Worm (Caenorhabditis elegans) whole organism, mixed stage, embryonic: Measurements from ENCODE around the gene K11H3.2.

Experiments used
- M03D4.4 ChIP-seq: sonication (generic microtip); optimal IDR thresholded peaks from 2 replicates; lab custom pipeline; 2017; ENCODE audit warnings: mild to moderate bottlenecking, missing genetic modification characterization, missing compliant biosample characterization
- bed-3 ChIP-seq: fragments of 200-800 bp; sonication (Bioruptor generic); optimal IDR thresholded peaks from 3 replicates; lab custom pipeline; 2018; ENCODE audit warnings: mild to moderate bottlenecking, missing genetic modification characterization, moderate library complexity, missing compliant biosample characterization
- blmp-1 ChIP-seq: fragments of 150-350 bp; optimal IDR thresholded peaks from 2 replicates; lab custom pipeline; 2014; ENCODE audit warnings: missing biosample characterization, missing genetic modification characterization
- ceh-39 ChIP-seq: fragments of 150-350 bp; optimal IDR thresholded peaks from 2 replicates; lab custom pipeline; 2014; ENCODE audit warnings: missing biosample characterization, missing genetic modification characterization
- ceh-43 ChIP-seq: fragments of 200-800 bp; sonication (Bioruptor generic); optimal IDR thresholded peaks from 2 replicates; lab custom pipeline; 2018; ENCODE audit warnings: mild to moderate bottlenecking, missing genetic modification characterization, moderate library complexity, missing compliant biosample characterization
- ceh-83 ChIP-seq: fragments of 200-800 bp; sonication (Bioruptor generic); optimal IDR thresholded peaks from 2 replicates; lab custom pipeline; 2018; ENCODE audit warnings: mild to moderate bottlenecking, missing genetic modification characterization, missing compliant biosample characterization
- ces-1 ChIP-seq: fragments of 150-350 bp; optimal IDR thresholded peaks from 2 replicates; lab custom pipeline; 2014; ENCODE audit warnings: missing biosample characterization, missing genetic modification reagents, missing genetic modification characterization
- cnd-1 ChIP-seq: fragments of 200-800 bp; sonication (Bioruptor generic); optimal IDR thresholded peaks from 2 replicates; lab custom pipeline; 2018; ENCODE audit warnings: mild to moderate bottlenecking, missing genetic modification characterization, missing compliant biosample characterization
- drap-1 ChIP-seq: fragments of 200-800 bp; sonication (Bioruptor generic); optimal IDR thresholded peaks from 3 replicates; lab custom pipeline; 2018; ENCODE audit warnings: mild to moderate bottlenecking, missing genetic modification characterization, missing compliant biosample characterization
- elt-1 ChIP-seq: sonication (generic microtip); optimal IDR thresholded peaks from 2 replicates; lab custom pipeline; 2017; ENCODE audit warnings: missing genetic modification characterization, mild to moderate bottlenecking, missing compliant biosample characterization, antibody characterized with exemption, moderate library complexity, borderline replicate concordance; ENCODE audit not compliant: insufficient read depth
- elt-3 ChIP-seq: fragments of 150-350 bp; optimal IDR thresholded peaks from 2 replicates; lab custom pipeline; 2014; ENCODE audit warnings: missing biosample characterization, missing genetic modification characterization
- flh-1 ChIP-seq: fragments of 200-800 bp; sonication (Bioruptor generic); optimal IDR thresholded peaks from 2 replicates; lab custom pipeline; 2018; ENCODE audit warnings: mild to moderate bottlenecking, missing genetic modification characterization, moderate library complexity, missing compliant biosample characterization
- ham-2 ChIP-seq: fragments of 200-800 bp; sonication (Bioruptor generic); optimal IDR thresholded peaks from 2 replicates; lab custom pipeline; 2018; ENCODE audit warnings: mild to moderate bottlenecking, missing genetic modification characterization, missing compliant biosample characterization
- hlh-1 ChIP-seq: fragments of 150-350 bp; optimal IDR thresholded peaks from 2 replicates; lab custom pipeline; 2014; ENCODE audit warnings: missing biosample characterization, missing genetic modification reagents, missing genetic modification characterization
- lin-13 ChIP-seq: fragments of 150-350 bp; optimal IDR thresholded peaks from 2 replicates; lab custom pipeline; 2014; ENCODE audit warnings: missing biosample characterization, missing genetic modification characterization
- lin-32 ChIP-seq: fragments of 200-800 bp; sonication (Bioruptor generic); optimal IDR thresholded peaks from 2 replicates; lab custom pipeline; 2018; ENCODE audit warnings: mild to moderate bottlenecking, missing genetic modification characterization, missing compliant biosample characterization
- lsy-2 ChIP-seq: fragments of 150-350 bp; optimal IDR thresholded peaks from 2 replicates; lab custom pipeline; 2014; ENCODE audit warnings: missing biosample characterization, missing genetic modification characterization
- mab-5 ChIP-seq: fragments of 150-350 bp; optimal IDR thresholded peaks from 2 replicates; lab custom pipeline; 2014; ENCODE audit warnings: missing biosample characterization, missing genetic modification characterization
- mep-1 ChIP-seq: fragments of 150-350 bp; optimal IDR thresholded peaks from 2 replicates; lab custom pipeline; 2017; ENCODE audit warnings: missing biosample characterization, missing genetic modification reagents, missing genetic modification characterization, inconsistent platforms
- mls-2 ChIP-seq: sonication (generic microtip); optimal IDR thresholded peaks from 2 replicates; lab custom pipeline; 2016; ENCODE audit warnings: mild to moderate bottlenecking, missing genetic modification characterization, moderate library complexity, missing compliant biosample characterization
- nhr-12 ChIP-seq: fragments of 150-350 bp; optimal IDR thresholded peaks from 2 replicates; lab custom pipeline; 2014; ENCODE audit warnings: missing biosample characterization, missing genetic modification characterization
- nhr-2 ChIP-seq: fragments of 150-350 bp; optimal IDR thresholded peaks from 2 replicates; lab custom pipeline; 2014; ENCODE audit warnings: missing biosample characterization, missing genetic modification characterization
- nhr-237 ChIP-seq: fragments of 150-350 bp; optimal IDR thresholded peaks from 2 replicates; lab custom pipeline; 2014; ENCODE audit warnings: missing biosample characterization, missing genetic modification characterization
- nhr-28 ChIP-seq: fragments of 150-350 bp; optimal IDR thresholded peaks from 2 replicates; lab custom pipeline; 2014; ENCODE audit warnings: missing biosample characterization, missing genetic modification characterization
- nhr-76 ChIP-seq: sonication (generic microtip); optimal IDR thresholded peaks from 2 replicates; lab custom pipeline; 2017; ENCODE audit warnings: missing biosample characterization, missing genetic modification characterization
- pha-4 ChIP-seq: fragments of 150-350 bp; optimal IDR thresholded peaks from 2 replicates; lab custom pipeline; 2018; ENCODE audit warnings: missing biosample characterization, missing genetic modification reagents, missing genetic modification characterization
- sem-2 ChIP-seq: fragments of 200-800 bp; sonication (Bioruptor generic); optimal IDR thresholded peaks from 2 replicates; lab custom pipeline; 2018; ENCODE audit warnings: mild to moderate bottlenecking, missing genetic modification characterization, missing compliant biosample characterization
- snpc-4 ChIP-seq: fragments of 150-350 bp; optimal IDR thresholded peaks from 2 replicates; lab custom pipeline; 2014; ENCODE audit warnings: missing biosample characterization, missing genetic modification characterization
- sptf-1 ChIP-seq: sonication (generic microtip); optimal IDR thresholded peaks from 2 replicates; lab custom pipeline; 2017; ENCODE audit warnings: mild to moderate bottlenecking, missing genetic modification characterization, moderate library complexity, missing compliant biosample characterization
- tbx-8 ChIP-seq: fragments of 200-800 bp; sonication (Bioruptor generic); optimal IDR thresholded peaks from 2 replicates; lab custom pipeline; 2018; ENCODE audit warnings: mild to moderate bottlenecking, missing genetic modification characterization, moderate library complexity, missing compliant biosample characterization
- unc-120 ChIP-seq: sonication (generic microtip); optimal IDR thresholded peaks from 2 replicates; lab custom pipeline; 2017; ENCODE audit warnings: missing genetic modification characterization, missing compliant biosample characterization; ENCODE audit not compliant: poor library complexity, severe bottlenecking
- unc-39 ChIP-seq: fragments of 150-350 bp; optimal IDR thresholded peaks from 2 replicates; lab custom pipeline; 2014; ENCODE audit warnings: missing biosample characterization, missing genetic modification characterization
- unc-62 ChIP-seq: fragments of 150-350 bp; optimal IDR thresholded peaks from 2 replicates; lab custom pipeline; 2014; ENCODE audit warnings: missing biosample characterization, missing genetic modification reagents, missing genetic modification characterization
- zip-8 ChIP-seq: fragments of 150-350 bp; optimal IDR thresholded peaks from 2 replicates; lab custom pipeline; 2014; ENCODE audit warnings: missing biosample characterization, missing genetic modification characterization
- ztf-11 ChIP-seq: fragments of 150-350 bp; optimal IDR thresholded peaks from 2 replicates; lab custom pipeline; 2014; ENCODE audit warnings: missing biosample characterization, missing genetic modification characterization

The K11H3.2 gene

ce11 chrIII:9862469-9862868, 16.3 kb downstream of the K11H3.2 start:
- no peak for TF ChIP-seq nhr-28
- peak; percentile 69 for TF ChIP-seq lsy-2
- no peak for TF ChIP-seq blmp-1 (tag; lab: Kevin White, UChicago)
- TF ChIP-seq unc-39 (tag; lab: Kevin White, UChicago), result no peak
- TF ChIP-seq ceh-39, result no peak

- no peak for TF ChIP-seq nhr-76 (tag; lab: Kevin White, UChicago)
- TF ChIP-seq unc-62, result no peak
- TF ChIP-seq ces-1 (GFP tag; lab: Kevin White, UChicago), result peak; percentile 94
- no peak for TF ChIP-seq ztf-11 (tag; lab: Kevin White, UChicago)
- no peak for TF ChIP-seq ceh-39
- TF ChIP-seq mep-1 (tag; lab: Kevin White, UChicago), result no peak
- no peak for TF ChIP-seq mls-2 (tag; lab: Kevin White, UChicago)
Observed at ce11 chrIII:9867352-9867751, 21.2 kb downstream of the K11H3.2 start.

ce11 chrIII:9867780-9868503, 21.7 kb downstream of the K11H3.2 start, which contains the start of gene dhhc-4:
Gene dhhc-4 (minus strand): TSS chrIII:9867792.
- TF ChIP-seq nhr-12 (tag; lab: Kevin White, UChicago) (no peak), ztf-11 (tag; lab: Kevin White, UChicago) (no peak), pha-4 (no peak), ces-1 (GFP tag; lab: Kevin White, UChicago) (no peak), lin-13 (tag; lab: Kevin White, UChicago) (peak; percentile 6), elt-1 (tag; lab: Kevin White, UChicago) (no peak), unc-62 (no peak), nhr-76 (tag; lab: Kevin White, UChicago) (no peak), lsy-2 (peak; percentile 48), flh-1 (GFP tag; lab: Kevin White, UChicago) (no peak), M03D4.4 (tag; lab: Kevin White, UChicago) (no peak), nhr-237 (no peak), mls-2 (tag; lab: Kevin White, UChicago) (no peak), zip-8 (tag; lab: Kevin White, UChicago) (no peak), bed-3 (GFP tag; lab: Kevin White, UChicago) (no peak), nhr-2 (tag; lab: Kevin White, UChicago) (no peak), ceh-39 (no peak), unc-120 (no peak), drap-1 (GFP tag; lab: Kevin White, UChicago) (no peak), mep-1 (tag; lab: Kevin White, UChicago) (peak; percentile 52), ceh-43 (GFP tag; lab: Kevin White, UChicago) (no peak), ham-2 (GFP tag; lab: Kevin White, UChicago) (no peak), unc-39 (tag; lab: Kevin White, UChicago) (no peak), blmp-1 (tag; lab: Kevin White, UChicago) (no peak), nhr-28 (no peak), lin-32 (GFP tag; lab: Kevin White, UChicago) (no peak), snpc-4 (tag; lab: Kevin White, UChicago) (no peak), cnd-1 (no peak), ceh-83 (GFP tag; lab: Kevin White, UChicago) (peak; percentile 9), sptf-1 (tag; lab: Kevin White, UChicago) (peak; percentile 25), elt-3 (tag; lab: Kevin White, UChicago) (no peak), tbx-8 (GFP tag; lab: Kevin White, UChicago) (no peak), hlh-1 (tag; lab: Kevin White, UChicago) (no peak), sem-2 (GFP tag; lab: Kevin White, UChicago) (no peak), mab-5 (tag; lab: Kevin White, UChicago) (peak; percentile 26)

ce11 chrIII:9871032-9871431, 24.8 kb downstream of the K11H3.2 start, which contains the start of gene ZK757.1:
Gene ZK757.1 (minus strand): TSS chrIII:9871132.
- TF ChIP-seq hlh-1 (tag; lab: Kevin White, UChicago) (no peak), ztf-11 (tag; lab: Kevin White, UChicago) (no peak), mls-2 (tag; lab: Kevin White, UChicago) (no peak), zip-8 (tag; lab: Kevin White, UChicago) (no peak), elt-1 (tag; lab: Kevin White, UChicago) (no peak), ceh-83 (GFP tag; lab: Kevin White, UChicago) (no peak), unc-120 (no peak), drap-1 (GFP tag; lab: Kevin White, UChicago) (no peak), snpc-4 (tag; lab: Kevin White, UChicago) (no peak), lin-32 (GFP tag; lab: Kevin White, UChicago) (no peak), pha-4 (no peak), flh-1 (GFP tag; lab: Kevin White, UChicago) (no peak), ham-2 (GFP tag; lab: Kevin White, UChicago) (no peak), ces-1 (GFP tag; lab: Kevin White, UChicago) (no peak), elt-3 (tag; lab: Kevin White, UChicago) (no peak), sem-2 (GFP tag; lab: Kevin White, UChicago) (no peak), nhr-2 (tag; lab: Kevin White, UChicago) (no peak), tbx-8 (GFP tag; lab: Kevin White, UChicago) (no peak), cnd-1 (no peak), sptf-1 (tag; lab: Kevin White, UChicago) (no peak)
